Worm (Caenorhabditis elegans) whole organism, L4/young adult: Measurements from ENCODE around the gene srz-99.

Source experiments
- W03F9.2 ChIP-seq: fragments of 150-350 bp; optimal IDR thresholded peaks from 2 replicates; lab custom pipeline; 2014; ENCODE audit warnings: missing biosample characterization, missing genetic modification characterization
- dao-5 ChIP-seq: sonication (generic microtip); optimal IDR thresholded peaks from 2 replicates; lab custom pipeline; 2016; ENCODE audit warnings: missing genotype, missing genetic modification characterization, moderate library complexity, missing compliant biosample characterization
- him-1 ChIP-seq: sonication (generic microtip); optimal IDR thresholded peaks from 2 replicates; lab custom pipeline; 2016; ENCODE audit warnings: missing genotype, missing genetic modification reagents, missing genetic modification characterization, missing compliant biosample characterization

ce11 chrV:16746231-16746990 lies 16.4 kb downstream of the srz-99 start, which contains the start of gene gyg-2:
- no peak for TF ChIP-seq him-1
- TF ChIP-seq W03F9.2 (tag; lab: Kevin White, UChicago) = no peak
- TF ChIP-seq dao-5 (tag; lab: Kevin White, UChicago) = no peak
